Worm (Caenorhabditis elegans): ENCODE measurements around the gene bbs-8.
A peak's percentile ranks its signal among the peaks of the same experiment; 100 is the strongest.

bbs-8 gene

ce11 chrV:6753257-6753656 lies 11.6 kb downstream of the bbs-8 start:
- TF ChIP-seq tbx-2 (tag; optimal IDR thresholded peaks at IDR 0.05) (no peak), hlh-15 (tag; optimal IDR thresholded peaks at IDR 0.05) (no peak), syd-9 (tag; optimal IDR thresholded peaks at IDR 0.05) (no peak), pqm-1 (tag; optimal IDR thresholded peaks at IDR 0.05) (no peak), elt-4 (tag; optimal IDR thresholded peaks at IDR 0.05) (no peak), ceh-18 (tag; optimal IDR thresholded peaks at IDR 0.05) (no peak)

DNA sequence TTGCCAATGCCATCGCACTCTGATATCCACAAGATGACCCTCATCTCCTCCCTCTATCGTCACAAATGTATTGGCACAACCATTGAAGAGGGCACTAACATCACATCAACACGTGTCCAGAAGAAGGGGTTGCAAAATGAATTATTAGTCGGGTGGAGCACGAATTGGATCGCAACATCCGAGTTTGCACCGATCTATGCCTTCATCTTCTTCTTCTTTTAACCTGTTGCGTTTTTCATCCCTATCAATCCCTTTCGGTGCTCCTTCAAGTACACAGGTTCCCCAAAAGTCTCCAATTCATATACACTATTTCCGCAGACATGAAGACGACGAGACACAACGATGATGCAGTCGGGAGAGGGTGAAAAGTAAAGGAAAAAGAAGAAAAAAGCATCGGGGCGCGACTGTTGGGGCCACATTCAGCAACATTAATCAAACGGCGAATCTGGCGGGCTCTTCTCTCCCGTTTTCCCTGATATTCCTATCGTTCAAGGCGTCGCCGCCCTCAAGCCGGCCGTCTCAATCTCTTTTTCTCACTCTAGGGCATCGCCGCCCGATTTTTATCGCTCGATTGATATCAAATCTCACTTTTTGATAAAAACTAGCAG lies 13.3 kb downstream of the bbs-8 start:
- TF ChIP-seq ceh-18 (tag; optimal IDR thresholded peaks at IDR 0.05) (peak; percentile 49), rnt-1 (tag; optimal IDR thresholded peaks at IDR 0.05) (no peak), unc-55 (GFP tag; optimal IDR thresholded peaks at IDR 0.05) (no peak), hlh-30 (tag; optimal IDR thresholded peaks at IDR 0.05; ENCODE audit: insufficient read depth) (peak; percentile 47)

- TF ChIP-seq elt-4 (tag; optimal IDR thresholded peaks at IDR 0.05), result no peak
- no peak for TF ChIP-seq ahr-1 (tag; optimal IDR thresholded peaks at IDR 0.05)
- no peak for TF ChIP-seq hlh-6 (tag; optimal IDR thresholded peaks at IDR 0.05)
- no peak for TF ChIP-seq syd-9 (tag; optimal IDR thresholded peaks at IDR 0.05)
- no peak for TF ChIP-seq sox-2 (GFP tag; IDR thresholded peaks at IDR 0.05)
- no peak for TF ChIP-seq gmeb-2 (tag; optimal IDR thresholded peaks at IDR 0.05)
- no peak for TF ChIP-seq ztf-16 (tag; optimal IDR thresholded peaks at IDR 0.05)
These were observed 20.1 kb downstream of the bbs-8 start, which contains the start of gene T25F10.3 for ce11 chrV:6744774-6745173. Gene T25F10.3 (plus strand): TSS chrV:6745081.

DNA sequence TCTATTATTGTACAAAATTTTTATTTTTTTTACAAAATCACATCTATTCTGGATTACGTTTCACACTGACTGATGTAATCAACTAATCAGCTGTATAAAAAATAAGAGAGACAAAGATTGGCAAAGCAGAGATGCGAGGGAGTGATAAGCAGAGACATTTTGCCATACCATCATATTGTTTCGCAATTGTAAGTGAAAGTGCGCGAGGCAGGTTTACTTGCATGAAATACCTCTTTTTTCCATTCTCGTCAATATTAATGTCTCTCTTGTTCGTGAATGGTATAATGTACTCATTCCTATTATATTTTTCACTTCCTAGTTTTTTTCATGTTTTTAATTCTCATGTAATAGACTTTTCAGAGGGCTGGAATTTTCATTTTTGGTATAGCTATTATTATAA lies 28.0 kb downstream of the bbs-8 start:
- no peak for TF ChIP-seq pha-2 (tag; optimal IDR thresholded peaks at IDR 0.05)
- no peak for TF ChIP-seq Y22D7AL.16 (tag; optimal IDR thresholded peaks at IDR 0.05)
- no peak for TF ChIP-seq K02D7.2 (tag; optimal IDR thresholded peaks at IDR 0.05)
- TF ChIP-seq rnt-1 (tag; optimal IDR thresholded peaks at IDR 0.05), result no peak
- TF ChIP-seq unc-42 (tag; optimal IDR thresholded peaks at IDR 0.05), result no peak
- no peak for TF ChIP-seq K09A11.1 (tag; optimal IDR thresholded peaks at IDR 0.05; ENCODE audit: insufficient read depth)
- TF ChIP-seq ceh-45 (GFP tag; IDR thresholded peaks at IDR 0.05), result no peak
- no peak for TF ChIP-seq mec-3 (tag; optimal IDR thresholded peaks at IDR 0.05; ENCODE audit: borderline replicate concordance)
- TF ChIP-seq unc-55 (GFP tag; optimal IDR thresholded peaks at IDR 0.05), result no peak
- no peak for TF ChIP-seq ceh-2 (tag; optimal IDR thresholded peaks at IDR 0.05)
- TF ChIP-seq tbx-7 (tag; optimal IDR thresholded peaks at IDR 0.05), result no peak
- no peak for TF ChIP-seq F13H6.1 (tag; optimal IDR thresholded peaks at IDR 0.05)
- no peak for TF ChIP-seq syd-9 (tag; optimal IDR thresholded peaks at IDR 0.05)
- TF ChIP-seq pqm-1 (tag; optimal IDR thresholded peaks at IDR 0.05), result no peak
- TF ChIP-seq pat-9 (tag; optimal IDR thresholded peaks at IDR 0.05), result no peak
- no peak for TF ChIP-seq ceh-34 (tag; optimal IDR thresholded peaks at IDR 0.05)
- no peak for TF ChIP-seq unc-3 (GFP tag; conservative IDR thresholded peaks at IDR 0.05)
- TF ChIP-seq unc-3 (tag; optimal IDR thresholded peaks at IDR 0.05), result no peak
- no peak for TF ChIP-seq elt-4 (tag; optimal IDR thresholded peaks at IDR 0.05)
- no peak for TF ChIP-seq pros-1 (tag; optimal IDR thresholded peaks at IDR 0.05)
- TF ChIP-seq ceh-24 (tag; optimal IDR thresholded peaks at IDR 0.05), result no peak

DNA sequence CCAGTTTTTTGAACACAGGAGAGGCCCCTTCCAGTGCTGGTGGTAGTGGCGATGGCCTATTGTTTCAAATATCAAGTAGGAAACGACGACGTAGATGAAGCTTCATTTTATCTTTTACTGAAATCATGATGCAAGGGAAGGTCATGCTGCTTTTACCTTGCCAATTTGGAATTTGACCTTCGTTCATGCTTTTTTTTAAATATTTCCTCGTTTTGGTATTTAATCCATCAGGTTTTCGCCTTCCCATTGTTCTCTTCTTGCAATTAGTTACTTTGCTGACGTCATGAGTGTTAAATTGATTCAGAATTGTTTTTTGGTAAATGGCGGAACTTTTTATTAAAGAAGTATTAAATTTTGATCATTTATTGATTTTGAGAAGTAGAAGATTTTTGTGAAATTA lies 28.8 kb downstream of the bbs-8 start:
- TF ChIP-seq dmd-4 (tag; optimal IDR thresholded peaks at IDR 0.05; ENCODE audit: borderline replicate concordance) (no peak), elt-4 (tag; optimal IDR thresholded peaks at IDR 0.05) (no peak), tbx-7 (tag; optimal IDR thresholded peaks at IDR 0.05) (no peak), ztf-16 (tag; optimal IDR thresholded peaks at IDR 0.05) (no peak), syd-9 (tag; optimal IDR thresholded peaks at IDR 0.05) (no peak), rnt-1 (tag; optimal IDR thresholded peaks at IDR 0.05) (no peak), pqm-1 (tag; optimal IDR thresholded peaks at IDR 0.05) (no peak), nhr-11 (tag; optimal IDR thresholded peaks at IDR 0.05) (no peak), elt-2 (tag; optimal IDR thresholded peaks at IDR 0.05) (no peak), lin-11 (tag; optimal IDR thresholded peaks at IDR 0.05) (no peak), pat-9 (tag; optimal IDR thresholded peaks at IDR 0.05) (no peak), pros-1 (tag; optimal IDR thresholded peaks at IDR 0.05) (no peak), F13H6.1 (tag; optimal IDR thresholded peaks at IDR 0.05) (no peak), ceh-31 (tag; optimal IDR thresholded peaks at IDR 0.05) (no peak), fkh-10 (GFP tag; optimal IDR thresholded peaks at IDR 0.05) (no peak), che-1 (tag; optimal IDR thresholded peaks at IDR 0.05) (no peak)
